Worm (Caenorhabditis elegans): Measurements from ENCODE around the gene C17H12.11.
A peak's percentile ranks its signal among the peaks of the same experiment; 100 is the strongest.

Gene C17H12.11

ce11 chrIV:6792380-6793309, 9.5 kb upstream of the C17H12.11 start (continued):
- TF ChIP-seq atf-7 (tag; optimal IDR thresholded peaks at IDR 0.05) (peak; percentile 54), hsf-1 (GFP tag; IDR thresholded peaks at IDR 0.05) (0 out of 2 replicates have a peak, but pooled peaks have one; percentile 34), T26A5.8 (tag; optimal IDR thresholded peaks at IDR 0.05) (no peak), madf-6 (GFP tag; IDR thresholded peaks at IDR 0.05) (peak; percentile 45), B0035.1 (tag; optimal IDR thresholded peaks at IDR 0.05) (peak; percentile 44), K12H6.12 (tag; optimal IDR thresholded peaks at IDR 0.05) (no peak), ztf-28 (GFP tag; IDR thresholded peaks at IDR 0.05) (no peak), sea-2 (GFP tag; IDR thresholded peaks at IDR 0.05) (no peak), F10E7.11 (tag; optimal IDR thresholded peaks at IDR 0.05) (no peak), lag-1 (GFP tag; IDR thresholded peaks at IDR 0.05) (no peak), ztf-18 (tag; optimal IDR thresholded peaks at IDR 0.05) (no peak), B0261.1 (tag; optimal IDR thresholded peaks at IDR 0.05) (no peak), F33H1.4 (GFP tag; IDR thresholded peaks at IDR 0.05) (no peak; the same call in 1 of the 2 replicates), ama-1 (optimal IDR thresholded peaks at IDR 0.05) (no peak), ama-1 (GFP tag; optimal IDR thresholded peaks at IDR 0.05) (no peak), B0019.2 (GFP tag; conservative IDR thresholded peaks at IDR 0.05) (no peak), Y56A3A.18 (GFP tag; IDR thresholded peaks at IDR 0.05) (0 out of 2 replicates have a peak, but pooled peaks have one; percentile 46), nfyb-1 (GFP tag; IDR thresholded peaks at IDR 0.05) (peak; percentile 58), ets-4 (GFP tag; optimal IDR thresholded peaks at IDR 0.05) (no peak), ekl-4 (GFP tag; IDR thresholded peaks at IDR 0.05) (no peak; the same call in none of the 2 replicates), F57A8.1 (GFP tag; optimal IDR thresholded peaks at IDR 0.05) (no peak), tbp1 (GFP tag; optimal IDR thresholded peaks at IDR 0.05) (peak; percentile 63), bed-2 (GFP tag; IDR thresholded peaks at IDR 0.05) (no peak), C06A6.2 (GFP tag; conservative IDR thresholded peaks at IDR 0.05) (no peak), attf-6 (GFP tag; IDR thresholded peaks at IDR 0.05) (no peak), him-1 (tag; optimal IDR thresholded peaks at IDR 0.05) (no peak), pbrm-1 (GFP tag; IDR thresholded peaks at IDR 0.05) (0 out of 2 replicates have a peak, but pooled peaks have one; percentile 46), ceh-79 (tag; optimal IDR thresholded peaks at IDR 0.05) (peak; percentile 50), snpc-3.4 (tag; optimal IDR thresholded peaks at IDR 0.05) (peak; percentile 75), efl-1 (GFP tag; optimal IDR thresholded peaks at IDR 0.05) (no peak), rec-8 (tag; optimal IDR thresholded peaks at IDR 0.05) (no peak), T07F8.4 (tag; optimal IDR thresholded peaks at IDR 0.05) (no peak), tbx-9 (tag; optimal IDR thresholded peaks at IDR 0.05; ENCODE audit: borderline replicate concordance) (no peak), nfya-2 (GFP tag; IDR thresholded peaks at IDR 0.05) (no peak), hrde-1 (tag; optimal IDR thresholded peaks at IDR 0.05; ENCODE audit: borderline replicate concordance) (no peak), Y53G8AR.9 (GFP tag; conservative IDR thresholded peaks at IDR 0.05) (peak; percentile 62), snpc-4 (GFP tag; optimal IDR thresholded peaks at IDR 0.05) (peak; percentile 84), snpc-4 (tag; optimal IDR thresholded peaks at IDR 0.05) (peak; percentile 88 to 96 (median 94)), snpc-1.1 (tag; optimal IDR thresholded peaks at IDR 0.05; ENCODE audit: insufficient read depth) (peak; percentile 92), ztf-22 (GFP tag; optimal IDR thresholded peaks at IDR 0.05) (peak; percentile 7), F52B5.7 (tag; optimal IDR thresholded peaks at IDR 0.05) (no peak), F37B4.10 (GFP tag; IDR thresholded peaks at IDR 0.05) (no peak), sptf-2 (GFP tag; optimal IDR thresholded peaks at IDR 0.05) (no peak), nhr-27 (tag; optimal IDR thresholded peaks at IDR 0.05) (no peak), ztf-26 (tag; optimal IDR thresholded peaks at IDR 0.05) (peak; percentile 34), nhr-80 (tag; optimal IDR thresholded peaks at IDR 0.05) (no peak), B0336.3 (GFP tag; IDR thresholded peaks at IDR 0.05) (0 out of 2 replicates have a peak, but pooled peaks have one; percentile 12)
